Fruit fly (Drosophila melanogaster): Measurements from ENCODE around the gene colt.

Gene colt

dm6 chr2L:2751904-2752459 is 17.9 kb downstream of the colt start, which contains the start of gene Bacc (continued):
- TF ChIP-seq CG7786 (GFP tag; optimal IDR thresholded peaks at IDR 0.05): peak; percentile 93
- TF ChIP-seq Hand (GFP tag; optimal IDR thresholded peaks at IDR 0.05): peak; percentile 84
- TF ChIP-seq Eip74EF (GFP tag; optimal IDR thresholded peaks at IDR 0.05): no peak
- TF ChIP-seq CG9876 (GFP tag; optimal IDR thresholded peaks at IDR 0.05): peak; percentile 79
- TF ChIP-seq peb (GFP tag; IDR thresholded peaks at IDR 0.05): no peak
- TF ChIP-seq CG6254 (GFP tag; optimal IDR thresholded peaks at IDR 0.05): peak; percentile 72
- peak; percentile 90 for TF ChIP-seq HLHmδ (GFP tag; optimal IDR thresholded peaks at IDR 0.05)
- TF ChIP-seq Max (GFP tag; optimal IDR thresholded peaks at IDR 0.05): peak; percentile 84
- peak; percentile 75 for TF ChIP-seq Chrac-16 (GFP tag; optimal IDR thresholded peaks at IDR 0.05)
- no peak for TF ChIP-seq HLH4C (GFP tag; IDR thresholded peaks at IDR 0.05; ENCODE audit: partially characterized antibody)
- TF ChIP-seq Xbp1 (GFP tag; optimal IDR thresholded peaks at IDR 0.05): peak; percentile 73
- TF ChIP-seq Kr (GFP tag; optimal IDR thresholded peaks at IDR 0.05): no peak
- peak; percentile 95 for TF ChIP-seq CG12659 (GFP tag; optimal IDR thresholded peaks at IDR 0.05)
- TF ChIP-seq Jarid2 (GFP tag; optimal IDR thresholded peaks at IDR 0.05): peak; percentile 61
- no peak for TF ChIP-seq Lpt (GFP tag; optimal IDR thresholded peaks at IDR 0.05)
- TF ChIP-seq CG17186 (GFP tag; optimal IDR thresholded peaks at IDR 0.05): peak; percentile 25
- peak; percentile 79 for TF ChIP-seq CG6813 (GFP tag; optimal IDR thresholded peaks at IDR 0.05)
- TF ChIP-seq HHEX (GFP tag; optimal IDR thresholded peaks at IDR 0.05): peak; percentile 92
- peak; percentile 73 for TF ChIP-seq jing (GFP tag; optimal IDR thresholded peaks at IDR 0.05)
- TF ChIP-seq PHDP (tag; optimal IDR thresholded peaks at IDR 0.05): peak; percentile 90
- peak; percentile 5 for TF ChIP-seq MESR4 (GFP tag; optimal IDR thresholded peaks at IDR 0.05)
- peak; percentile 33 for TF ChIP-seq CG2116 (GFP tag; optimal IDR thresholded peaks at IDR 0.05)
- TF ChIP-seq unpg (GFP tag; optimal IDR thresholded peaks at IDR 0.05): peak; percentile 76
- TF ChIP-seq CG10209 (GFP tag; optimal IDR thresholded peaks at IDR 0.05): peak; percentile 93
- TF ChIP-seq CG2202 (tag; optimal IDR thresholded peaks at IDR 0.05): peak; percentile 41
- TF ChIP-seq Spps (tag; optimal IDR thresholded peaks at IDR 0.05): peak; percentile 48
- peak in 1 of 2 experiments; percentile 61 for TF ChIP-seq Dfd (GFP tag; optimal IDR thresholded peaks at IDR 0.05)
- peak; percentile 21 for TF ChIP-seq B-H2 (GFP tag; optimal IDR thresholded peaks at IDR 0.05)
- TF ChIP-seq slou (GFP tag; optimal IDR thresholded peaks at IDR 0.05): peak; percentile 72
- TF ChIP-seq Usf (GFP tag; optimal IDR thresholded peaks at IDR 0.05): peak; percentile 90
- TF ChIP-seq CG18011 (GFP tag; optimal IDR thresholded peaks at IDR 0.05): peak; percentile 80
- TF ChIP-seq CG9932 (GFP tag; IDR thresholded peaks at IDR 0.05): no peak
- peak; percentile 95 for TF ChIP-seq CG7556 (GFP tag; optimal IDR thresholded peaks at IDR 0.05)

- TF ChIP-seq CG15514 (GFP tag; optimal IDR thresholded peaks at IDR 0.05) (peak; percentile 41), CG8388 (GFP tag; optimal IDR thresholded peaks at IDR 0.05) (no peak), ftz-f1 (GFP tag; optimal IDR thresholded peaks at IDR 0.05) (peak; percentile 5), btn (GFP tag; optimal IDR thresholded peaks at IDR 0.05) (no peak), CG4617 (GFP tag; optimal IDR thresholded peaks at IDR 0.05; ENCODE audit: borderline replicate concordance) (no peak), CG14050 (GFP tag; IDR thresholded peaks at IDR 0.05) (no peak), CG30403 (GFP tag; optimal IDR thresholded peaks at IDR 0.05) (no peak), Hmx (GFP tag; optimal IDR thresholded peaks at IDR 0.05) (no peak), HmgZ (tag; optimal IDR thresholded peaks at IDR 0.05) (peak; percentile 32), CG4820 (GFP tag; optimal IDR thresholded peaks at IDR 0.05) (no peak), CG18011 (GFP tag; optimal IDR thresholded peaks at IDR 0.05) (no peak), CG15479 (GFP tag; optimal IDR thresholded peaks at IDR 0.05) (peak; percentile 70), Dp (GFP tag; optimal IDR thresholded peaks at IDR 0.05) (no peak), D19B (GFP tag; optimal IDR thresholded peaks at IDR 0.05) (peak; percentile 94), cad (GFP tag; optimal IDR thresholded peaks at IDR 0.05) (no peak), CG7839 (tag; optimal IDR thresholded peaks at IDR 0.05) (no peak), Deaf1 (tag; optimal IDR thresholded peaks at IDR 0.05) (peak; percentile 79)
These were observed 18.7 kb downstream of the colt start for dm6 chr2L:2751085-2751710.
